Worm (Caenorhabditis elegans) whole organism, late embryonic: ENCODE measurements around the gene srw-40.

Experiments used
- F13H6.1 ChIP-seq: sonication (generic microtip); optimal IDR thresholded peaks from 2 replicates; lab custom pipeline; 2016; ENCODE audit warnings: missing genetic modification characterization, missing compliant biosample characterization
- Y22D7AL.16 ChIP-seq: sonication (generic microtip); optimal IDR thresholded peaks from 2 replicates; lab custom pipeline; 2016; ENCODE audit warnings: missing genetic modification characterization, missing compliant biosample characterization
- ceh-24 ChIP-seq: sonication (generic microtip); optimal IDR thresholded peaks from 2 replicates; lab custom pipeline; 2016; ENCODE audit warnings: mild to moderate bottlenecking, missing genetic modification characterization, missing compliant biosample characterization
- hlh-13 ChIP-seq: fragments of 200-800 bp; sonication (Bioruptor generic); optimal IDR thresholded peaks from 2 replicates; lab custom pipeline; 2018; ENCODE audit warnings: mild to moderate bottlenecking, missing genetic modification characterization, missing compliant biosample characterization
- pha-4 ChIP-seq: fragments of 150-350 bp; optimal IDR thresholded peaks from 2 replicates; lab custom pipeline; 2018; ENCODE audit warnings: missing biosample characterization, missing genetic modification reagents, missing genetic modification characterization
- ref-2 ChIP-seq: sonication (generic microtip); optimal IDR thresholded peaks from 2 replicates; lab custom pipeline; 2016; ENCODE audit warnings: missing genetic modification characterization, missing compliant biosample characterization

ce11 chrII:4312115-4312514 is 3.8 kb downstream of the srw-40 start, which contains the start of gene plep-1:
- no peak for TF ChIP-seq ref-2 (tag; lab: Kevin White, UChicago)
- TF ChIP-seq F13H6.1 (tag; lab: Kevin White, UChicago), result no peak
- TF ChIP-seq hlh-13 (GFP tag; lab: Kevin White, UChicago), result no peak
- TF ChIP-seq ceh-24 (tag; lab: Kevin White, UChicago), result no peak
- no peak for TF ChIP-seq Y22D7AL.16 (tag; lab: Kevin White, UChicago)
- TF ChIP-seq pha-4, result no peak
